Worm (Caenorhabditis elegans) whole organism, young adult: ENCODE measurements around the gene F56C3.9.

Experiments used
- C06A6.2 ChIP-seq: fragments of 200-800 bp; sonication (Bioruptor generic); conservative IDR thresholded peaks from 2 replicates; pipeline ENCODE4 v1.3.6; 2022; ENCODE audit warnings: missing genetic modification characterization, missing compliant biosample characterization
- ama-1 ChIP-seq, 3 experiments: fragments of 150-350 bp in 1 of 3; sonication (generic microtip) in 2 of 3; optimal IDR thresholded peaks; 2 replicates each; lab custom pipeline; 2014 to 2018; ENCODE audit warnings: missing biosample characterization in 2 of 3, missing genetic modification characterization in 2 of 3, missing genetic modification reagents in 2 of 3
- dpl-1 ChIP-seq: fragments of 150-350 bp; optimal IDR thresholded peaks from 2 replicates; lab custom pipeline; 2014; ENCODE audit warnings: missing biosample characterization, missing genetic modification reagents, missing genetic modification characterization
- lin-35 ChIP-seq, 3 experiments: fragments of 150-350 bp in 2 of 3; sonication (generic microtip) in 1 of 3; optimal IDR thresholded peaks; 2 replicates each; lab custom pipeline; 2014 to 2018; ENCODE audit warnings: missing biosample characterization in 3 of 3, missing genetic modification characterization in 3 of 3, missing genetic modification reagents in 3 of 3
- nfya-2 ChIP-seq: fragments of 200-800 bp; sonication (Bioruptor generic); IDR thresholded peaks from 2 replicates; pipeline ENCODE4 v1.3.6; 2022; ENCODE audit warnings: missing genetic modification reagents, missing genetic modification characterization, missing compliant biosample characterization
- rec-8 ChIP-seq, 2 experiments: sonication (generic microtip); optimal IDR thresholded peaks; 2 replicates each; lab custom pipeline; 2016; ENCODE audit warnings: mild to moderate bottlenecking in 2 of 2, missing genetic modification characterization in 2 of 2, missing genetic modification reagents in 2 of 2, missing genotype in 2 of 2, missing biosample characterization in 1 of 2, missing compliant biosample characterization in 1 of 2, moderate library complexity in 1 of 2
- sea-2 ChIP-seq: fragments of 200-800 bp; sonication (Bioruptor generic); IDR thresholded peaks from 2 replicates; pipeline ENCODE4 v1.3.6; 2022; ENCODE audit warnings: missing genetic modification characterization, missing compliant biosample characterization
- ztf-25 ChIP-seq: fragments of 200-800 bp; sonication (Bioruptor generic); IDR thresholded peaks from 2 replicates; pipeline ENCODE4 v1.3.6; 2022; ENCODE audit warnings: missing genetic modification reagents, missing genetic modification characterization, missing compliant biosample characterization

ce11 chrX:1381565-1381964, 12.2 kb downstream of the F56C3.9 start, which contains the start of gene F56C3.10:
- TF ChIP-seq nfya-2 (no peak), dpl-1 (GFP tag; lab: Kevin White, UChicago) (no peak), sea-2 (no peak), ama-1 (optimal IDR thresholded peaks at IDR 0.05; lab: Kevin White, UChicago) (no peak), ama-1 (GFP tag; optimal IDR thresholded peaks at IDR 0.05; lab: Kevin White, UChicago) (no peak), lin-35 (GFP tag; optimal IDR thresholded peaks at IDR 0.05; lab: Kevin White, UChicago) (no peak), C06A6.2 (GFP tag; lab: Robert Waterston, UW) (no peak), rec-8 (tag; optimal IDR thresholded peaks at IDR 0.05; lab: Kevin White, UChicago) (no peak), ztf-25 (no peak)
